Worm (Caenorhabditis elegans): Measurements from ENCODE around the gene K08F4.12.

The K08F4.12 gene

ce11 chrIV:10180133-10180749, 42.3 kb downstream of the K08F4.12 start, which contains the start of gene gta-1:
gta-1 (plus strand) TSS chrIV:10180660.
- TF ChIP-seq aly-1 (tag; optimal IDR thresholded peaks at IDR 0.05) = no peak
- TF ChIP-seq pes-1 (GFP tag; IDR thresholded peaks at IDR 0.05) = no peak
- TF ChIP-seq ceh-13 (GFP tag; optimal IDR thresholded peaks at IDR 0.05) = no peak
- no peak for TF ChIP-seq ceh-36 (tag; optimal IDR thresholded peaks at IDR 0.05)
- TF ChIP-seq scrt-1 (GFP tag; IDR thresholded peaks at IDR 0.05) = no peak

- TF ChIP-seq ets-7 (tag; optimal IDR thresholded peaks at IDR 0.05) (no peak), F13C5.2 (tag; optimal IDR thresholded peaks at IDR 0.05) (no peak), ama-1 (optimal IDR thresholded peaks at IDR 0.05) (no peak), hmbx-1 (tag; optimal IDR thresholded peaks at IDR 0.05) (no peak), flt-1 (GFP tag; IDR thresholded peaks at IDR 0.05) (no peak), scrt-1 (GFP tag; IDR thresholded peaks at IDR 0.05) (no peak), ceh-13 (GFP tag; optimal IDR thresholded peaks at IDR 0.05) (no peak), ceh-36 (tag; optimal IDR thresholded peaks at IDR 0.05) (no peak), hmg-4 (GFP tag; optimal IDR thresholded peaks at IDR 0.05) (no peak), B0310.2 (tag; optimal IDR thresholded peaks at IDR 0.05) (no peak), hnd-1 (tag; optimal IDR thresholded peaks at IDR 0.05) (no peak), pes-1 (GFP tag; IDR thresholded peaks at IDR 0.05) (no peak), tbx-37 (GFP tag; conservative IDR thresholded peaks at IDR 0.05) (no peak), tbx-11 (GFP tag; IDR thresholded peaks at IDR 0.05) (no peak), tra-4 (tag; optimal IDR thresholded peaks at IDR 0.05) (no peak)
These were observed 50.6 kb downstream of the K08F4.12 start for ce11 chrIV:10188505-10188904.

All from whole organism, early embryonic.